Fruit fly (Drosophila melanogaster) whole organism, embryonic: ENCODE results near the gene CG7483.

Experiments
- Aef1 ChIP-seq: fragments of 200-800 bp; sonication (Bioruptor generic); IDR thresholded peaks from 3 replicates; pipeline ENCODE4 v1.3.6; 2022; ENCODE audit warnings: missing biosample characterization, missing genetic modification characterization
- Bdp1 ChIP-seq: fragments of 200-800 bp; sonication (Bioruptor generic); optimal IDR thresholded peaks from 3 replicates; lab custom pipeline; 2016; ENCODE audit warnings: missing biosample characterization, missing genetic modification characterization
- BtbVII ChIP-seq: fragments of 200-800 bp; sonication (Bioruptor generic); optimal IDR thresholded peaks from 3 replicates; lab custom pipeline; 2017; ENCODE audit warnings: missing biosample characterization, mild to moderate bottlenecking, missing genetic modification characterization
- CG10267 ChIP-seq: fragments of 200-800 bp; sonication (Bioruptor generic); optimal IDR thresholded peaks from 2 replicates; lab custom pipeline; 2018; ENCODE audit warnings: missing biosample characterization, mild to moderate bottlenecking, missing genetic modification characterization, moderate library complexity
- CG11398 ChIP-seq: fragments of 200-800 bp; sonication (Bioruptor generic); optimal IDR thresholded peaks from 2 replicates; lab custom pipeline; 2016; ENCODE audit warnings: missing biosample characterization, missing genetic modification characterization
- CG11504 ChIP-seq: fragments of 200-800 bp; sonication (Bioruptor generic); optimal IDR thresholded peaks from 3 replicates; lab custom pipeline; 2019; ENCODE audit warnings: missing biosample characterization, mild to moderate bottlenecking, missing genetic modification characterization, moderate library complexity
- CG11696 ChIP-seq: fragments of 200-800 bp; sonication (Bioruptor generic); IDR thresholded peaks from 2 replicates; pipeline ENCODE4 v1.3.6; 2022; ENCODE audit warnings: missing biosample characterization, missing genetic modification characterization
- CG12155 ChIP-seq: fragments of 200-800 bp; sonication (Bioruptor generic); optimal IDR thresholded peaks from 3 replicates; lab custom pipeline; 2016; ENCODE audit warnings: missing biosample characterization, missing genetic modification characterization
- CG15696 ChIP-seq: fragments of 200-800 bp; sonication (Bioruptor generic); optimal IDR thresholded peaks from 2 replicates; lab custom pipeline; 2019; ENCODE audit warnings: missing biosample characterization, mild to moderate bottlenecking, missing genetic modification characterization, moderate library complexity
- CG16815 ChIP-seq: fragments of 200-800 bp; sonication (Bioruptor generic); optimal IDR thresholded peaks from 3 replicates; lab custom pipeline; 2017; ENCODE audit warnings: missing biosample characterization, mild to moderate bottlenecking, missing genetic modification characterization
- CG17361 ChIP-seq: fragments of 200-800 bp; sonication (Bioruptor generic); IDR thresholded peaks from 3 replicates; pipeline ENCODE4 v1.3.6; 2022; ENCODE audit warnings: missing biosample characterization, missing genetic modification characterization
- CG17912 ChIP-seq: fragments of 200-800 bp; sonication (Bioruptor generic); optimal IDR thresholded peaks from 2 replicates; lab custom pipeline; 2018; ENCODE audit warnings: missing biosample characterization, mild to moderate bottlenecking, missing genetic modification characterization
- CG1832 ChIP-seq: fragments of 200-800 bp; sonication (Bioruptor generic); optimal IDR thresholded peaks from 2 replicates; lab custom pipeline; 2017; ENCODE audit warnings: missing biosample characterization, mild to moderate bottlenecking, missing genetic modification characterization, inconsistent platforms
- CG2712 ChIP-seq: fragments of 200-800 bp; optimal IDR thresholded peaks from 3 replicates; lab custom pipeline; 2019; ENCODE audit warnings: missing biosample characterization, mild to moderate bottlenecking, missing genetic modification characterization, moderate library complexity
- CG2889 ChIP-seq: fragments of 200-800 bp; sonication (Bioruptor generic); IDR thresholded peaks from 3 replicates; pipeline ENCODE4 v1.3.6; 2022; ENCODE audit warnings: missing biosample characterization, missing genetic modification characterization
- CG30020 ChIP-seq: fragments of 200-800 bp; optimal IDR thresholded peaks from 2 replicates; lab custom pipeline; 2019; ENCODE audit warnings: missing biosample characterization, mild to moderate bottlenecking, missing genetic modification characterization, moderate library complexity
- CG32767 ChIP-seq: fragments of 200-800 bp; sonication (Bioruptor generic); IDR thresholded peaks from 2 replicates; pipeline ENCODE4 v1.3.6; 2022; ENCODE audit warnings: missing biosample characterization, missing genetic modification characterization
- CG3281 ChIP-seq: fragments of 200-800 bp; sonication (Bioruptor generic); optimal IDR thresholded peaks from 3 replicates; lab custom pipeline; 2017; ENCODE audit warnings: missing biosample characterization, mild to moderate bottlenecking, missing genetic modification characterization
- CG4424 ChIP-seq: fragments of 200-800 bp; sonication (Bioruptor generic); optimal IDR thresholded peaks from 3 replicates; lab custom pipeline; 2016; ENCODE audit warnings: missing biosample characterization, missing genetic modification characterization
- CG4854 ChIP-seq: fragments of 200-800 bp; sonication (Bioruptor generic); optimal IDR thresholded peaks from 2 replicates; lab custom pipeline; 2016; ENCODE audit warnings: missing biosample characterization, missing genetic modification characterization, inconsistent platforms
- CG5180 ChIP-seq: fragments of 200-800 bp; sonication (Bioruptor generic); optimal IDR thresholded peaks from 3 replicates; lab custom pipeline; 2017; ENCODE audit warnings: missing biosample characterization, missing genetic modification characterization, mild to moderate bottlenecking, moderate library complexity, missing genetic modification reagents
- CG7357 ChIP-seq: fragments of 200-800 bp; sonication (Bioruptor generic); IDR thresholded peaks from 3 replicates; pipeline ENCODE4 v1.3.6; 2022; ENCODE audit warnings: missing biosample characterization, missing genetic modification characterization
- CG7786 ChIP-seq: fragments of 200-800 bp; sonication (Bioruptor generic); optimal IDR thresholded peaks from 2 replicates; lab custom pipeline; 2016; ENCODE audit warnings: missing biosample characterization, missing genetic modification characterization
- CG7928 ChIP-seq: fragments of 200-800 bp; sonication (Bioruptor generic); optimal IDR thresholded peaks from 2 replicates; lab custom pipeline; 2017; ENCODE audit warnings: missing biosample characterization, mild to moderate bottlenecking, missing genetic modification characterization
- CG8388 ChIP-seq: fragments of 200-800 bp; sonication (Bioruptor generic); optimal IDR thresholded peaks from 2 replicates; lab custom pipeline; 2019; ENCODE audit warnings: missing biosample characterization, mild to moderate bottlenecking, missing genetic modification characterization, moderate library complexity
- Dbx ChIP-seq: fragments of 200-800 bp; sonication (Bioruptor generic); IDR thresholded peaks from 3 replicates; pipeline ENCODE4 v1.3.6; 2022; ENCODE audit warnings: missing biosample characterization, missing genetic modification characterization
- Dfd ChIP-seq, 2 experiments: fragments of >200 bp; optimal IDR thresholded peaks; 2 replicates each; lab custom pipeline; 2017; ENCODE audit warnings: missing biosample characterization in 2 of 2, missing genetic modification characterization in 2 of 2
- HLH3B ChIP-seq: fragments of 200-800 bp; sonication (Bioruptor generic); IDR thresholded peaks from 2 replicates; pipeline ENCODE4 v1.3.6; 2022; ENCODE audit warnings: missing biosample characterization, missing genetic modification characterization
- HmgD ChIP-seq: fragments of 200-800 bp; sonication (Bioruptor generic); optimal IDR thresholded peaks from 3 replicates; lab custom pipeline; 2016; ENCODE audit warnings: missing biosample characterization, missing genetic modification characterization
- MESR4 ChIP-seq: fragments of 200-800 bp; sonication (Bioruptor generic); optimal IDR thresholded peaks from 2 replicates; lab custom pipeline; 2018; ENCODE audit warnings: missing biosample characterization, mild to moderate bottlenecking, missing genetic modification characterization, moderate library complexity
- Xrp1 ChIP-seq: fragments of 200-800 bp; sonication (Bioruptor generic); IDR thresholded peaks from 2 replicates; pipeline ENCODE4 v1.3.6; 2022; ENCODE audit warnings: missing biosample characterization, missing genetic modification characterization
- YL-1 ChIP-seq: fragments of 200-800 bp; sonication (Bioruptor generic); optimal IDR thresholded peaks from 3 replicates; lab custom pipeline; 2017; ENCODE audit warnings: missing biosample characterization, mild to moderate bottlenecking, missing genetic modification characterization
- amos ChIP-seq: fragments of 200-800 bp; sonication (Bioruptor generic); IDR thresholded peaks from 2 replicates; pipeline ENCODE4 v1.3.6; 2022; ENCODE audit warnings: missing biosample characterization, missing genetic modification characterization; ENCODE audit not compliant: partially characterized antibody
- bigmax ChIP-seq: fragments of 200-800 bp; sonication (Bioruptor generic); optimal IDR thresholded peaks from 2 replicates; lab custom pipeline; 2018; ENCODE audit warnings: missing biosample characterization, mild to moderate bottlenecking, missing genetic modification characterization
- btn ChIP-seq: fragments of 200-800 bp; sonication (Bioruptor generic); optimal IDR thresholded peaks from 2 replicates; lab custom pipeline; 2016; ENCODE audit warnings: missing biosample characterization, missing genetic modification characterization
- chif ChIP-seq, 2 experiments: fragments of 200-800 bp; sonication (Bioruptor generic); optimal IDR thresholded peaks; 3 replicates each; lab custom pipeline; 2016; ENCODE audit warnings: missing biosample characterization in 2 of 2, missing genetic modification characterization in 2 of 2
- dimm ChIP-seq: fragments of 200-800 bp; sonication (Bioruptor generic); IDR thresholded peaks from 2 replicates; pipeline ENCODE4 v1.3.6; 2022; ENCODE audit warnings: missing biosample characterization, missing genetic modification characterization
- fd96Cb ChIP-seq: fragments of 200-800 bp; sonication (Bioruptor generic); optimal IDR thresholded peaks from 2 replicates; lab custom pipeline; 2018; ENCODE audit warnings: missing biosample characterization, mild to moderate bottlenecking, missing genetic modification characterization, moderate library complexity
- hkb ChIP-seq, 2 experiments: fragments of 200-800 bp in 1 of 2; fragments of >200 bp in 1 of 2; sonication (Bioruptor generic) in 1 of 2; IDR thresholded peaks in 1 of 2; optimal IDR thresholded peaks in 1 of 2; 2 replicates each; pipeline versions ENCODE4 v1.3.6 to Lab custom; 2017 to 2022; ENCODE audit warnings: missing biosample characterization in 1 of 2, missing genetic modification characterization in 1 of 2
- lab ChIP-seq: fragments of 200-800 bp; sonication (Bioruptor generic); optimal IDR thresholded peaks from 3 replicates; lab custom pipeline; 2017; ENCODE audit warnings: missing biosample characterization, missing genetic modification characterization, mild to moderate bottlenecking, moderate library complexity, missing genetic modification reagents
- lov ChIP-seq, 2 experiments: fragments of 200-800 bp in 1 of 2; fragments of >200 bp in 1 of 2; sonication (Bioruptor generic) in 1 of 2; IDR thresholded peaks in 1 of 2; optimal IDR thresholded peaks in 1 of 2; 2 replicates in 1 of 2; 3 replicates in 1 of 2; pipeline versions ENCODE4 v1.3.6 to Lab custom; 2017 to 2022; ENCODE audit warnings: missing biosample characterization in 1 of 2, missing genetic modification characterization in 1 of 2
- onecut ChIP-seq: fragments of 200-800 bp; sonication (Bioruptor generic); IDR thresholded peaks from 2 replicates; pipeline ENCODE4 v1.3.6; 2022; ENCODE audit warnings: missing biosample characterization, missing genetic modification characterization
- p53 ChIP-seq: fragments of 200-800 bp; sonication (Bioruptor generic); optimal IDR thresholded peaks from 2 replicates; lab custom pipeline; 2016; ENCODE audit warnings: missing biosample characterization, missing genetic modification characterization
- pho ChIP-seq: fragments of 200-800 bp; sonication (Bioruptor generic); optimal IDR thresholded peaks from 2 replicates; lab custom pipeline; 2016; ENCODE audit warnings: missing biosample characterization, missing genetic modification characterization
- pros ChIP-seq: fragments of 200-800 bp; sonication (Bioruptor generic); optimal IDR thresholded peaks from 3 replicates; lab custom pipeline; 2019; ENCODE audit warnings: missing biosample characterization, mild to moderate bottlenecking, missing genetic modification characterization, moderate library complexity
- tio ChIP-seq: fragments of 200-800 bp; sonication (Bioruptor generic); optimal IDR thresholded peaks from 2 replicates; lab custom pipeline; 2017; ENCODE audit warnings: missing biosample characterization, missing genetic modification characterization, inconsistent platforms
- tna ChIP-seq: fragments of 200-800 bp; sonication (Bioruptor generic); IDR thresholded peaks from 2 replicates; pipeline ENCODE4 v1.3.6; 2022; ENCODE audit warnings: missing biosample characterization, missing genetic modification characterization; ENCODE audit not compliant: partially characterized antibody
- vvl ChIP-seq: fragments of 200-800 bp; sonication (Bioruptor generic); IDR thresholded peaks from 2 replicates; pipeline ENCODE4 v1.3.6; 2022; ENCODE audit warnings: missing biosample characterization, missing genetic modification characterization
- yki ChIP-seq: fragments of >200 bp; optimal IDR thresholded peaks from 3 replicates; lab custom pipeline; 2018
- z ChIP-seq: fragments of 200-800 bp; sonication (Bioruptor generic); IDR thresholded peaks from 3 replicates; pipeline ENCODE4 v1.3.6; 2022; ENCODE audit warnings: missing biosample characterization, missing genetic modification characterization

Gene CG7483

DNA sequence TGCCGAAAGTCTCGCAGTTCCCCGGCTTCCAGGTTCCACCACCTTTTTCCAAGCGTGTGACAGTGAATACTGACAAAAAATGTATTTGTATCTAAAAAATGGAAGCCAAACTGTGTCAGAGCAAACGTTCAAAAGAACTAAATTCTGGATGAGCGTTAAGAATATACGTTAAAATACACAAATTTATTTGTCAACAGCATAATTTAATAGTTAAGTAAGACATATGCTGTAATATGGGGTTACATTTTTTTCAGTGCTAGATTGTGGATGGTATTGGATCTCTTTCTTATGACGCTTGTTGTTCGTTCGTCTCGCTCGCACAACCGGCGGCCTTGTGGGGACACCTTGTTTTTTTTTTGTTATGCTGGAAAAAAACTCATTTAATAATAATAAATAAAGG, 42.6 kb downstream of the CG7483 start (continued):
- TF ChIP-seq CG7928, result peak; percentile 79
- TF ChIP-seq Dfd (GFP tag; optimal IDR thresholded peaks at IDR 0.05; lab: Kevin White, UChicago), result peak in 1 of 2 experiments; percentile 60
- peak; percentile 90 for TF ChIP-seq fd96Cb
- peak; percentile 17 for TF ChIP-seq CG30020
- no peak for TF ChIP-seq z (GFP tag; lab: Robert Waterston, UW)
- TF ChIP-seq bigmax (GFP tag; lab: Kevin White, UChicago), result peak; percentile 42
- TF ChIP-seq tio (GFP tag; lab: Kevin White, UChicago), result peak; percentile 96
- peak; percentile 85 for TF ChIP-seq CG10267 (tag; lab: Kevin White, UChicago)
- TF ChIP-seq Bdp1 (GFP tag; lab: Kevin White, UChicago), result peak; percentile 90
- TF ChIP-seq tna (GFP tag; lab: Robert Waterston, UW), result no peak
- TF ChIP-seq pho (GFP tag; lab: Kevin White, UChicago), result peak; percentile 98
- TF ChIP-seq CG17361, result peak; percentile 83
- TF ChIP-seq CG17912, result no peak
- TF ChIP-seq CG11398 (GFP tag; lab: Kevin White, UChicago), result peak; percentile 88
- peak; percentile 94 for TF ChIP-seq HLH3B (GFP tag; lab: Robert Waterston, UW)
- peak; percentile 73 for TF ChIP-seq onecut (GFP tag; lab: Robert Waterston, UW)
- TF ChIP-seq CG11504 (tag; lab: Kevin White, UChicago), result peak; percentile 93
- peak; percentile 79 for TF ChIP-seq CG16815 (GFP tag; lab: Kevin White, UChicago)
- peak; percentile 90 to 91 for TF ChIP-seq chif (GFP tag; optimal IDR thresholded peaks at IDR 0.05; lab: Kevin White, UChicago)
- no peak for TF ChIP-seq CG1832 (GFP tag; lab: Kevin White, UChicago)
- TF ChIP-seq dimm, result peak; percentile 81
- peak; percentile 96 for TF ChIP-seq CG3281 (GFP tag; lab: Kevin White, UChicago)
- TF ChIP-seq Xrp1, result peak; percentile 95
- peak; percentile 78; the same call in 2 of the 3 replicates for TF ChIP-seq CG7357 (GFP tag; lab: Robert Waterston, UW)
- peak; percentile 56 for TF ChIP-seq CG15696 (tag; lab: Kevin White, UChicago)
- peak; percentile 95 for TF ChIP-seq CG12155 (GFP tag; lab: Kevin White, UChicago)
- peak; percentile 95 for TF ChIP-seq BtbVII (GFP tag; lab: Kevin White, UChicago)
- peak; percentile 63 for TF ChIP-seq MESR4 (GFP tag; lab: Kevin White, UChicago)
- peak; percentile 94 for TF ChIP-seq Aef1 (GFP tag; lab: Robert Waterston, UW)
- TF ChIP-seq HmgD (GFP tag; lab: Kevin White, UChicago), result peak; percentile 94
- TF ChIP-seq CG2889 (GFP tag; lab: Robert Waterston, UW), result peak; percentile 91
- TF ChIP-seq CG8388, result peak; percentile 92
- TF ChIP-seq CG4854 (GFP tag; lab: Kevin White, UChicago), result peak; percentile 92
- peak; percentile 44 for TF ChIP-seq pros (GFP tag; lab: Kevin White, UChicago)
- TF ChIP-seq CG4424, result peak; percentile 95
- TF ChIP-seq p53 (GFP tag; lab: Kevin White, UChicago), result peak; percentile 91
- TF ChIP-seq vvl (GFP tag; lab: Robert Waterston, UW), result peak; percentile 97
- TF ChIP-seq lab (GFP tag; lab: Kevin White, UChicago), result peak; percentile 98
- TF ChIP-seq CG7786, result peak; percentile 96
- peak; percentile 97 for TF ChIP-seq Dbx (GFP tag; lab: Robert Waterston, UW)
- TF ChIP-seq CG2712 (tag; lab: Kevin White, UChicago), result peak; percentile 92
- no peak for TF ChIP-seq amos
- peak; percentile 79 for TF ChIP-seq YL-1 (GFP tag; lab: Kevin White, UChicago)
- TF ChIP-seq yki (lab: Kevin White, UChicago), result no peak
- TF ChIP-seq hkb (optimal IDR thresholded peaks at IDR 0.05; lab: Kevin White, UChicago), result no peak
- peak; percentile 96 for TF ChIP-seq hkb (GFP tag; IDR thresholded peaks at IDR 0.05; lab: Robert Waterston, UW)
- no peak for TF ChIP-seq lov (optimal IDR thresholded peaks at IDR 0.05; lab: Kevin White, UChicago)
- peak; percentile 63; the same call in 2 of the 3 replicates for TF ChIP-seq lov (GFP tag; IDR thresholded peaks at IDR 0.05; lab: Robert Waterston, UW)
- TF ChIP-seq CG32767 (GFP tag; lab: Robert Waterston, UW), result peak; percentile 91
- TF ChIP-seq btn (GFP tag; lab: Kevin White, UChicago), result peak; percentile 74
- TF ChIP-seq CG11696 (GFP tag; lab: Robert Waterston, UW), result peak; percentile 84
- peak; percentile 82 for TF ChIP-seq CG5180
